ENCODE assay signal across 5 fruit fly cellular contexts in the genomic region with DNA sequence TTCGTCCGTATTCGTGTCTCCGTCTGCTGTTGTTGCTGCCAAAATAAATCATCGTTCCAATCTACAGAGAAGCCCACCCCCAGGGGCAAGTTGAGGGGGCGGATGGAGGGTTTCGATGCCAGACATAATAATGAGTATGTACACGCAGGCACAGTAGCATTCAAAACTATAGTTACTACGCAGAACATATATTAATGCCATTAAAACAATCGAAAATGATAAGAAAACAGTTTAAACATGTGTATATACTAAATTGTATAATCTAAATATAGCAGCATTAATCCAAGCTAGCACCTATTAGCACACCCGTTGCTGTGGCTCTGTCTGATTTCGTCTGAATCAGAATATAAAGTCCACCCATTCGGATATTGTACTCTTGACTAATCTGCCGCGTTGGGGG.
TF ChIP-seq lines count a peak whose summit lies in the region.

No protein-coding gene starts in this region.

- peak; percentile 5 for TF ChIP-seq CTCF in whole organism, embryonic (GFP tag; optimal IDR thresholded peaks at IDR 0.05; lab: Kevin White, UChicago)

TF ChIP-seq in whole organism, adult, 20 proteins besides CTCF, POLR2A, EP300 and RAD21:
- TF ChIP-seq CG12768 (GFP tag; optimal IDR thresholded peaks at IDR 0.05; lab: Kevin White, UChicago) (no peak), CG14711 (tag; optimal IDR thresholded peaks at IDR 0.05; lab: Kevin White, UChicago) (peak; percentile 28), toe (GFP tag; optimal IDR thresholded peaks at IDR 0.05; lab: Kevin White, UChicago) (no peak), ovo (GFP tag; optimal IDR thresholded peaks at IDR 0.05; lab: Kevin White, UChicago) (no peak), kay (GFP tag; lab: Kevin White, UChicago; ENCODE audit: borderline replicate concordance) (no peak)

TF ChIP-seq in whole organism, embryonic, 481 proteins besides CTCF, POLR2A, EP300 and RAD21 (continues in another document):
- TF ChIP-seq CG15696 (tag; optimal IDR thresholded peaks at IDR 0.05; lab: Kevin White, UChicago) (no peak), CG13424 (tag; optimal IDR thresholded peaks at IDR 0.05; lab: Kevin White, UChicago) (peak; percentile 74), ranshi (GFP tag; IDR thresholded peaks at IDR 0.05; lab: Robert Waterston, UW) (peak; percentile 81), Ravus (GFP tag; IDR thresholded peaks at IDR 0.05; lab: Robert Waterston, UW) (peak; percentile 17; the same call in 1 of the 2 replicates), C15 (GFP tag; IDR thresholded peaks at IDR 0.05; lab: Robert Waterston, UW) (no peak), gcm2 (GFP tag; optimal IDR thresholded peaks at IDR 0.05; lab: Kevin White, UChicago) (peak; percentile 34), gsb (GFP tag; IDR thresholded peaks at IDR 0.05; lab: Robert Waterston, UW) (peak; percentile 75), Lim3 (GFP tag; IDR thresholded peaks at IDR 0.05; lab: Robert Waterston, UW) (0 out of 2 replicates have a peak, but pooled peaks have one; percentile 27), fu2 (GFP tag; optimal IDR thresholded peaks at IDR 0.05; lab: Kevin White, UChicago) (peak; percentile 4), dan (GFP tag; IDR thresholded peaks at IDR 0.05; lab: Robert Waterston, UW) (no peak), org-1 (GFP tag; optimal IDR thresholded peaks at IDR 0.05; lab: Kevin White, UChicago) (peak; percentile 69), CG18619 (GFP tag; optimal IDR thresholded peaks at IDR 0.05; lab: Kevin White, UChicago) (peak; percentile 64), CG1529 (GFP tag; optimal IDR thresholded peaks at IDR 0.05; lab: Kevin White, UChicago) (peak; percentile 22), peb (GFP tag; IDR thresholded peaks at IDR 0.05; lab: Robert Waterston, UW) (peak; percentile 57), corto (GFP tag; optimal IDR thresholded peaks at IDR 0.05; lab: Kevin White, UChicago) (peak; percentile 66), CG30403 (GFP tag; optimal IDR thresholded peaks at IDR 0.05; lab: Kevin White, UChicago) (peak; percentile 69), ftz-f1 (GFP tag; optimal IDR thresholded peaks at IDR 0.05; lab: Kevin White, UChicago) (no peak), Six4 (GFP tag; optimal IDR thresholded peaks at IDR 0.05; lab: Kevin White, UChicago) (peak; percentile 34), nmo (GFP tag; optimal IDR thresholded peaks at IDR 0.05; lab: Kevin White, UChicago) (peak; percentile 70), Atf3 (GFP tag; optimal IDR thresholded peaks at IDR 0.05; lab: Kevin White, UChicago) (peak; percentile 9)

TF ChIP-seq in whole organism, prepupa, 60 proteins besides CTCF, POLR2A, EP300 and RAD21 (continues in another document):
- peak; percentile 88 for TF ChIP-seq lz (GFP tag; optimal IDR thresholded peaks at IDR 0.05; lab: Kevin White, UChicago)
- peak; percentile 58 for TF ChIP-seq Hr4 (GFP tag; optimal IDR thresholded peaks at IDR 0.05; lab: Kevin White, UChicago)
- TF ChIP-seq eg (GFP tag; IDR thresholded peaks at IDR 0.05; lab: Robert Waterston, UW), result peak; percentile 80
- TF ChIP-seq Sox14 (GFP tag; optimal IDR thresholded peaks at IDR 0.05; lab: Kevin White, UChicago), result peak; percentile 83
- TF ChIP-seq CG6792 (GFP tag; optimal IDR thresholded peaks at IDR 0.05; lab: Kevin White, UChicago), result peak; percentile 86
- TF ChIP-seq svp (GFP tag; lab: Kevin White, UChicago), result peak; percentile 97
- TF ChIP-seq CG1621 (tag; optimal IDR thresholded peaks at IDR 0.05; lab: Kevin White, UChicago), result peak; percentile 69
- peak; percentile 91 for TF ChIP-seq topi (GFP tag; optimal IDR thresholded peaks at IDR 0.05; lab: Kevin White, UChicago)
- peak; percentile 77 for TF ChIP-seq achi (GFP tag; optimal IDR thresholded peaks at IDR 0.05; lab: Kevin White, UChicago)
- TF ChIP-seq cyc (GFP tag; optimal IDR thresholded peaks at IDR 0.05; lab: Kevin White, UChicago), result peak; percentile 84
- peak; percentile 72 for TF ChIP-seq CG11294 (GFP tag; IDR thresholded peaks at IDR 0.05; lab: Robert Waterston, UW)
- TF ChIP-seq esn (GFP tag; optimal IDR thresholded peaks at IDR 0.05; lab: Kevin White, UChicago), result peak; percentile 88
- peak; percentile 65 for TF ChIP-seq CG32006 (GFP tag; optimal IDR thresholded peaks at IDR 0.05; lab: Kevin White, UChicago)
- peak; percentile 77 for TF ChIP-seq CG8632 (GFP tag; optimal IDR thresholded peaks at IDR 0.05; lab: Kevin White, UChicago)
- peak; percentile 48 for TF ChIP-seq fd59A (GFP tag; optimal IDR thresholded peaks at IDR 0.05; lab: Kevin White, UChicago)
- TF ChIP-seq Sox15 (GFP tag; optimal IDR thresholded peaks at IDR 0.05; lab: Kevin White, UChicago), result peak; percentile 68
- peak; percentile 81 for TF ChIP-seq CG6854 (GFP tag; optimal IDR thresholded peaks at IDR 0.05; lab: Kevin White, UChicago)
- TF ChIP-seq Sox102F (GFP tag; optimal IDR thresholded peaks at IDR 0.05; lab: Kevin White, UChicago), result peak; percentile 85
- TF ChIP-seq fkh (GFP tag; optimal IDR thresholded peaks at IDR 0.05; lab: Kevin White, UChicago), result peak; percentile 21
- TF ChIP-seq CG3919 (GFP tag; optimal IDR thresholded peaks at IDR 0.05; lab: Kevin White, UChicago), result peak; percentile 82
- peak; percentile 42 for TF ChIP-seq CG6276 (GFP tag; optimal IDR thresholded peaks at IDR 0.05; lab: Kevin White, UChicago)

TF ChIP-seq in whole organism, pupa, 21 proteins besides CTCF, POLR2A, EP300 and RAD21:
- peak; percentile 62 for TF ChIP-seq CG8301 (tag; optimal IDR thresholded peaks at IDR 0.05; lab: Kevin White, UChicago)
- peak; percentile 72 for TF ChIP-seq Pif1B (GFP tag; optimal IDR thresholded peaks at IDR 0.05; lab: Kevin White, UChicago)
- peak; percentile 57 for TF ChIP-seq CG14655 (GFP tag; optimal IDR thresholded peaks at IDR 0.05; lab: Kevin White, UChicago)
- TF ChIP-seq CG4496 (GFP tag; IDR thresholded peaks at IDR 0.05; lab: Robert Waterston, UW), result peak; percentile 82
- TF ChIP-seq Ets98B (GFP tag; IDR thresholded peaks at IDR 0.05; lab: Robert Waterston, UW), result peak; percentile 83
- no peak for TF ChIP-seq CG10348 (GFP tag; IDR thresholded peaks at IDR 0.05; lab: Robert Waterston, UW)
- TF ChIP-seq EcR (GFP tag; optimal IDR thresholded peaks at IDR 0.05; lab: Kevin White, UChicago), result no peak
- TF ChIP-seq fd96Ca (GFP tag; IDR thresholded peaks at IDR 0.05; lab: Robert Waterston, UW), result peak; percentile 79
- peak; percentile 63 for TF ChIP-seq CG17806 (tag; optimal IDR thresholded peaks at IDR 0.05; lab: Kevin White, UChicago)
- peak; percentile 46 for TF ChIP-seq CG13204 (GFP tag; optimal IDR thresholded peaks at IDR 0.05; lab: Kevin White, UChicago)
- TF ChIP-seq CG32121 (GFP tag; IDR thresholded peaks at IDR 0.05; lab: Robert Waterston, UW), result peak; percentile 72
- peak; percentile 75 for TF ChIP-seq CG8159 (tag; optimal IDR thresholded peaks at IDR 0.05; lab: Kevin White, UChicago)
- peak; percentile 64; the same call in 1 of the 2 replicates for TF ChIP-seq CG12605 (GFP tag; IDR thresholded peaks at IDR 0.05; lab: Robert Waterston, UW)
- peak; percentile 88 for TF ChIP-seq Snoo (tag; optimal IDR thresholded peaks at IDR 0.05; lab: Kevin White, UChicago)
- 0 out of 2 replicates have a peak, but pooled peaks have one; percentile 17 for TF ChIP-seq rn (GFP tag; IDR thresholded peaks at IDR 0.05; lab: Robert Waterston, UW)
- TF ChIP-seq D1 (tag; optimal IDR thresholded peaks at IDR 0.05; lab: Kevin White, UChicago), result no peak
- TF ChIP-seq CG34367 (tag; optimal IDR thresholded peaks at IDR 0.05; lab: Kevin White, UChicago), result peak; percentile 60
- TF ChIP-seq gl (tag; optimal IDR thresholded peaks at IDR 0.05; lab: Kevin White, UChicago), result peak; percentile 63
- peak; percentile 61 for TF ChIP-seq CG9948 (tag; optimal IDR thresholded peaks at IDR 0.05; lab: Kevin White, UChicago)
- peak; percentile 75 for TF ChIP-seq Pif1A (GFP tag; optimal IDR thresholded peaks at IDR 0.05; lab: Kevin White, UChicago)
- TF ChIP-seq CG15710 (tag; optimal IDR thresholded peaks at IDR 0.05; lab: Kevin White, UChicago), result peak; percentile 68

TF ChIP-seq in whole organism, wandering third instar larva, 38 proteins besides CTCF, POLR2A, EP300 and RAD21 (continues in another document):
- TF ChIP-seq GATAd (GFP tag; optimal IDR thresholded peaks at IDR 0.05; lab: Kevin White, UChicago) (peak; percentile 66), tai (GFP tag; optimal IDR thresholded peaks at IDR 0.05; lab: Kevin White, UChicago) (no peak), dl (GFP tag; optimal IDR thresholded peaks at IDR 0.05; lab: Kevin White, UChicago; ENCODE audit: insufficient read depth in 1 of 2, partially characterized antibody in 2 of 2) (no peak), dsf (GFP tag; optimal IDR thresholded peaks at IDR 0.05; lab: Kevin White, UChicago; ENCODE audit: borderline replicate concordance) (no peak), Dif (GFP tag; optimal IDR thresholded peaks at IDR 0.05; lab: Kevin White, UChicago; ENCODE audit: partially characterized antibody) (no peak), pan (optimal IDR thresholded peaks at IDR 0.05; lab: Kevin White, UChicago) (no peak), Hnf4 (GFP tag; optimal IDR thresholded peaks at IDR 0.05; lab: Kevin White, UChicago) (peak; percentile 96), jim (GFP tag; optimal IDR thresholded peaks at IDR 0.05; lab: Kevin White, UChicago) (no peak), brk (GFP tag; optimal IDR thresholded peaks at IDR 0.05; lab: Kevin White, UChicago) (peak; percentile 75), Vsx2 (GFP tag; optimal IDR thresholded peaks at IDR 0.05; lab: Kevin White, UChicago; ENCODE audit: partially characterized antibody) (no peak), Myc (optimal IDR thresholded peaks at IDR 0.05; lab: Kevin White, UChicago) (no peak), Sp1 (GFP tag; optimal IDR thresholded peaks at IDR 0.05; lab: Kevin White, UChicago) (peak; percentile 89), Jra (GFP tag; optimal IDR thresholded peaks at IDR 0.05; lab: Kevin White, UChicago) (peak; percentile 81), woc (GFP tag; optimal IDR thresholded peaks at IDR 0.05; lab: Kevin White, UChicago) (peak; percentile 66), CG9705 (GFP tag; optimal IDR thresholded peaks at IDR 0.05; lab: Kevin White, UChicago) (peak; percentile 60), sage (GFP tag; optimal IDR thresholded peaks at IDR 0.05; lab: Kevin White, UChicago) (peak; percentile 61), CrebA (GFP tag; optimal IDR thresholded peaks at IDR 0.05; lab: Kevin White, UChicago; ENCODE audit: borderline replicate concordance) (peak; percentile 89), dmrt93B (GFP tag; optimal IDR thresholded peaks at IDR 0.05; lab: Kevin White, UChicago) (peak; percentile 90), fru (GFP tag; optimal IDR thresholded peaks at IDR 0.05; lab: Kevin White, UChicago) (peak; percentile 91), rgr (GFP tag; optimal IDR thresholded peaks at IDR 0.05; lab: Kevin White, UChicago) (peak; percentile 92), Hr78 (GFP tag; optimal IDR thresholded peaks at IDR 0.05; lab: Kevin White, UChicago) (no peak), psq (GFP tag; optimal IDR thresholded peaks at IDR 0.05; lab: Kevin White, UChicago) (peak; percentile 83), br (GFP tag; optimal IDR thresholded peaks at IDR 0.05; lab: Kevin White, UChicago) (peak; percentile 89), Mio (GFP tag; optimal IDR thresholded peaks at IDR 0.05; lab: Kevin White, UChicago) (peak; percentile 68), Abd-B (GFP tag; optimal IDR thresholded peaks at IDR 0.05; lab: Kevin White, UChicago) (no peak), N (GFP tag; optimal IDR thresholded peaks at IDR 0.05; lab: Kevin White, UChicago) (no peak)
